Fruit fly (Drosophila melanogaster) whole organism: ENCODE data around the gene CG13692.

Experiments
- pan ChIP-seq: fragments of >200 bp; optimal IDR thresholded peaks from 2 replicates; lab custom pipeline; 2017
- psq ChIP-seq: fragments of >200 bp; optimal IDR thresholded peaks from 2 replicates; lab custom pipeline; 2017
- usp ChIP-seq: fragments of >200 bp; optimal IDR thresholded peaks from 2 replicates; lab custom pipeline; 2017; ENCODE audit warnings: missing biosample characterization, missing genetic modification characterization, mixed read lengths

- TF ChIP-seq usp (GFP tag; lab: Kevin White, UChicago) (no peak), pan (lab: Kevin White, UChicago) (no peak), psq (no peak)
These were observed 1.0 kb downstream of the CG13692 start, which contains the start of gene BBS8 for dm6 chr2L:422573-422972.
